Fruit fly (Drosophila melanogaster) whole organism, embryonic: ENCODE measurements around the gene tay.

Experiments used
- Atf-2 ChIP-seq: fragments of 200-800 bp; sonication (Bioruptor generic); optimal IDR thresholded peaks from 2 replicates; lab custom pipeline; 2016; ENCODE audit warnings: missing biosample characterization, missing genetic modification characterization
- Bgb ChIP-seq: fragments of 200-800 bp; sonication (Bioruptor generic); IDR thresholded peaks from 2 replicates; pipeline ENCODE4 v1.3.6; 2022; ENCODE audit warnings: missing biosample characterization, missing genetic modification characterization; ENCODE audit not compliant: partially characterized antibody
- Blimp-1 ChIP-seq: fragments of 200-800 bp; sonication (Bioruptor generic); optimal IDR thresholded peaks from 3 replicates; lab custom pipeline; 2018; ENCODE audit warnings: missing biosample characterization, missing genetic modification characterization, mild to moderate bottlenecking, moderate library complexity, missing genetic modification reagents
- CG10209 ChIP-seq: fragments of 200-800 bp; sonication (Bioruptor generic); optimal IDR thresholded peaks from 3 replicates; lab custom pipeline; 2017; ENCODE audit warnings: missing biosample characterization, mild to moderate bottlenecking, missing genetic modification characterization, missing genetic modification reagents
- CG11696 ChIP-seq: fragments of 200-800 bp; sonication (Bioruptor generic); IDR thresholded peaks from 2 replicates; pipeline ENCODE4 v1.3.6; 2022; ENCODE audit warnings: missing biosample characterization, missing genetic modification characterization
- CG12104 ChIP-seq: fragments of 200-800 bp; sonication (Bioruptor generic); optimal IDR thresholded peaks from 3 replicates; lab custom pipeline; 2016; ENCODE audit warnings: missing biosample characterization, missing genetic modification characterization
- CG12659 ChIP-seq: fragments of 200-800 bp; sonication (Bioruptor generic); optimal IDR thresholded peaks from 3 replicates; lab custom pipeline; 2017; ENCODE audit warnings: mild to moderate bottlenecking, missing biosample characterization, missing genetic modification reagents, missing genetic modification characterization
- CG13287 ChIP-seq: fragments of 200-800 bp; sonication (Bioruptor generic); IDR thresholded peaks from 2 replicates; pipeline ENCODE4 v1.3.6; 2022; ENCODE audit warnings: missing biosample characterization, missing genetic modification characterization; ENCODE audit not compliant: partially characterized antibody
- CG14050 ChIP-seq: fragments of 200-800 bp; sonication (Bioruptor generic); IDR thresholded peaks from 3 replicates; pipeline ENCODE4 v1.3.6; 2022; ENCODE audit warnings: missing biosample characterization, missing genetic modification characterization
- CG16779 ChIP-seq: fragments of 200-800 bp; sonication (Bioruptor generic); IDR thresholded peaks from 2 replicates; pipeline ENCODE4 v1.3.6; 2022; ENCODE audit warnings: missing biosample characterization, missing genetic modification characterization
- CG16815 ChIP-seq: fragments of 200-800 bp; sonication (Bioruptor generic); optimal IDR thresholded peaks from 3 replicates; lab custom pipeline; 2017; ENCODE audit warnings: missing biosample characterization, mild to moderate bottlenecking, missing genetic modification characterization
- CG17359 ChIP-seq: fragments of 200-800 bp; sonication (Bioruptor generic); optimal IDR thresholded peaks from 3 replicates; lab custom pipeline; 2018; ENCODE audit warnings: missing biosample characterization, mild to moderate bottlenecking, missing genetic modification characterization, moderate library complexity
- CG17829 ChIP-seq: fragments of 200-800 bp; optimal IDR thresholded peaks from 2 replicates; lab custom pipeline; 2019; ENCODE audit warnings: missing biosample characterization, mild to moderate bottlenecking, missing genetic modification characterization, moderate library complexity
- CG2712 ChIP-seq: fragments of 200-800 bp; optimal IDR thresholded peaks from 3 replicates; lab custom pipeline; 2019; ENCODE audit warnings: missing biosample characterization, mild to moderate bottlenecking, missing genetic modification characterization, moderate library complexity
- CG42726 ChIP-seq: fragments of 200-800 bp; sonication (Bioruptor generic); IDR thresholded peaks from 2 replicates; pipeline ENCODE4 v1.3.6; 2022; ENCODE audit warnings: missing biosample characterization, missing genetic modification characterization; ENCODE audit not compliant: partially characterized antibody
- CG4424 ChIP-seq: fragments of 200-800 bp; sonication (Bioruptor generic); optimal IDR thresholded peaks from 3 replicates; lab custom pipeline; 2016; ENCODE audit warnings: missing biosample characterization, missing genetic modification characterization
- CG6254 ChIP-seq: fragments of 200-800 bp; sonication (Bioruptor generic); optimal IDR thresholded peaks from 3 replicates; lab custom pipeline; 2017; ENCODE audit warnings: mild to moderate bottlenecking, missing biosample characterization, missing genetic modification reagents, missing genetic modification characterization
- CG7271 ChIP-seq: fragments of 200-800 bp; sonication (Bioruptor generic); optimal IDR thresholded peaks from 2 replicates; lab custom pipeline; 2018; ENCODE audit warnings: missing biosample characterization, mild to moderate bottlenecking, missing genetic modification characterization, moderate library complexity
- CG7357 ChIP-seq: fragments of 200-800 bp; sonication (Bioruptor generic); IDR thresholded peaks from 3 replicates; pipeline ENCODE4 v1.3.6; 2022; ENCODE audit warnings: missing biosample characterization, missing genetic modification characterization
- CG8281 ChIP-seq: fragments of 200-800 bp; sonication (Bioruptor generic); optimal IDR thresholded peaks from 2 replicates; lab custom pipeline; 2018; ENCODE audit warnings: missing biosample characterization, mild to moderate bottlenecking, missing genetic modification characterization, moderate library complexity
- CG8290 ChIP-seq, 3 experiments: fragments of 200-800 bp; sonication (Bioruptor generic); optimal IDR thresholded peaks; 2 replicates each; lab custom pipeline; 2016 to 2019; ENCODE audit warnings: missing biosample characterization in 3 of 3, missing genetic modification characterization in 3 of 3, mild to moderate bottlenecking in 2 of 3, moderate library complexity in 1 of 3
- CG9876 ChIP-seq: fragments of 200-800 bp; sonication (Bioruptor generic); optimal IDR thresholded peaks from 2 replicates; lab custom pipeline; 2016; ENCODE audit warnings: missing biosample characterization, missing genetic modification characterization
- CTCF ChIP-seq: fragments of 200-800 bp; sonication (Bioruptor generic); optimal IDR thresholded peaks from 2 replicates; lab custom pipeline; 2017; ENCODE audit warnings: missing biosample characterization, mild to moderate bottlenecking, missing genetic modification characterization, moderate library complexity
- Dbx ChIP-seq: fragments of 200-800 bp; sonication (Bioruptor generic); IDR thresholded peaks from 3 replicates; pipeline ENCODE4 v1.3.6; 2022; ENCODE audit warnings: missing biosample characterization, missing genetic modification characterization
- Deaf1 ChIP-seq: fragments of 200-800 bp; optimal IDR thresholded peaks from 3 replicates; lab custom pipeline; 2019; ENCODE audit warnings: missing biosample characterization, mild to moderate bottlenecking, missing genetic modification characterization, moderate library complexity
- Dek ChIP-seq: fragments of 200-800 bp; sonication (Bioruptor generic); optimal IDR thresholded peaks from 3 replicates; lab custom pipeline; 2019; ENCODE audit warnings: missing biosample characterization, mild to moderate bottlenecking, missing genetic modification characterization, moderate library complexity
- HHEX ChIP-seq: fragments of 200-800 bp; sonication (Bioruptor generic); optimal IDR thresholded peaks from 3 replicates; lab custom pipeline; 2017; ENCODE audit warnings: missing biosample characterization, mild to moderate bottlenecking, missing genetic modification characterization, missing genetic modification reagents
- MBD-R2 ChIP-seq: fragments of 200-800 bp; sonication (Bioruptor generic); IDR thresholded peaks from 2 replicates; pipeline ENCODE4 v1.3.6; 2022; ENCODE audit warnings: missing biosample characterization, missing genetic modification characterization
- Opbp ChIP-seq: fragments of 200-800 bp; sonication (Bioruptor generic); IDR thresholded peaks from 3 replicates; pipeline ENCODE4 v1.3.6; 2022; ENCODE audit warnings: missing biosample characterization, missing genetic modification characterization; ENCODE audit not compliant: partially characterized antibody
- Optix ChIP-seq: fragments of 200-800 bp; sonication (Bioruptor generic); IDR thresholded peaks from 3 replicates; pipeline ENCODE4 v1.3.6; 2022; ENCODE audit warnings: missing biosample characterization, missing genetic modification characterization
- Ptx1 ChIP-seq: fragments of 200-800 bp; sonication (Bioruptor generic); IDR thresholded peaks from 2 replicates; pipeline ENCODE4 v1.3.6; 2022; ENCODE audit warnings: missing biosample characterization, missing genetic modification characterization
- Sin3A ChIP-seq: fragments of >200 bp; optimal IDR thresholded peaks from 2 replicates; lab custom pipeline; 2018
- Taf1 ChIP-seq: fragments of 200-800 bp; sonication (Bioruptor generic); IDR thresholded peaks from 2 replicates; pipeline ENCODE4 v1.3.6; 2022; ENCODE audit warnings: missing biosample characterization, missing genetic modification characterization
- ap ChIP-seq: fragments of 200-800 bp; sonication (Bioruptor generic); IDR thresholded peaks from 2 replicates; pipeline ENCODE4 v1.3.6; 2022; ENCODE audit warnings: missing biosample characterization, missing genetic modification characterization
- ara ChIP-seq: fragments of 200-800 bp; sonication (Bioruptor generic); IDR thresholded peaks from 2 replicates; pipeline ENCODE4 v1.3.6; 2022; ENCODE audit warnings: missing biosample characterization, missing genetic modification characterization
- az2 ChIP-seq: fragments of 200-800 bp; sonication (Bioruptor generic); optimal IDR thresholded peaks from 3 replicates; lab custom pipeline; 2016; ENCODE audit warnings: missing biosample characterization, missing genetic modification characterization
- fd102C ChIP-seq: fragments of 200-800 bp; sonication (Bioruptor generic); optimal IDR thresholded peaks from 2 replicates; lab custom pipeline; 2018; ENCODE audit warnings: missing biosample characterization, mild to moderate bottlenecking, missing genetic modification characterization, moderate library complexity
- fd64A ChIP-seq: fragments of 200-800 bp; sonication (Bioruptor generic); optimal IDR thresholded peaks from 3 replicates; lab custom pipeline; 2018; ENCODE audit warnings: missing biosample characterization, mild to moderate bottlenecking, missing genetic modification characterization
- fru ChIP-seq: fragments of >200 bp; optimal IDR thresholded peaks from 2 replicates; lab custom pipeline; 2017
- ind ChIP-seq: fragments of 200-800 bp; sonication (Bioruptor generic); optimal IDR thresholded peaks from 3 replicates; lab custom pipeline; 2016; ENCODE audit warnings: missing biosample characterization, missing genetic modification characterization
- inv ChIP-seq: fragments of 200-800 bp; sonication (Bioruptor generic); IDR thresholded peaks from 2 replicates; pipeline ENCODE4 v1.3.6; 2022; ENCODE audit warnings: missing biosample characterization, missing genetic modification characterization; ENCODE audit not compliant: partially characterized antibody
- kni ChIP-seq: fragments of 200-800 bp; sonication (Bioruptor generic); optimal IDR thresholded peaks from 3 replicates; lab custom pipeline; 2017; ENCODE audit warnings: mild to moderate bottlenecking, missing biosample characterization, missing genetic modification reagents, missing genetic modification characterization
- lab ChIP-seq: fragments of 200-800 bp; sonication (Bioruptor generic); optimal IDR thresholded peaks from 3 replicates; lab custom pipeline; 2017; ENCODE audit warnings: missing biosample characterization, missing genetic modification characterization, mild to moderate bottlenecking, moderate library complexity, missing genetic modification reagents
- onecut ChIP-seq: fragments of 200-800 bp; sonication (Bioruptor generic); IDR thresholded peaks from 2 replicates; pipeline ENCODE4 v1.3.6; 2022; ENCODE audit warnings: missing biosample characterization, missing genetic modification characterization
- otp ChIP-seq: fragments of 200-800 bp; sonication (Bioruptor generic); IDR thresholded peaks from 3 replicates; pipeline ENCODE4, ENCODE4 v1.3.6; 2022; ENCODE audit warnings: missing biosample characterization, missing genetic modification characterization
- sc ChIP-seq, 3 experiments: fragments of >200 bp in 2 of 3; fragments of 200-800 bp in 1 of 3; sonication (Bioruptor generic) in 1 of 3; optimal IDR thresholded peaks; 2 replicates in 2 of 3; 3 replicates in 1 of 3; lab custom pipeline; 2017; ENCODE audit warnings: mild to moderate bottlenecking in 1 of 3, missing biosample characterization in 1 of 3, missing genetic modification characterization in 1 of 3, missing genetic modification reagents in 1 of 3
- scrt ChIP-seq: fragments of 200-800 bp; sonication (Bioruptor generic); optimal IDR thresholded peaks from 2 replicates; lab custom pipeline; 2018; ENCODE audit warnings: missing biosample characterization, mild to moderate bottlenecking, missing genetic modification characterization, moderate library complexity
- so ChIP-seq: fragments of 200-800 bp; sonication (Bioruptor generic); IDR thresholded peaks from 3 replicates; pipeline ENCODE4 v1.3.6; 2022; ENCODE audit warnings: missing biosample characterization, missing genetic modification characterization
- tin ChIP-seq: fragments of 200-800 bp; sonication (Bioruptor generic); optimal IDR thresholded peaks from 3 replicates; lab custom pipeline; 2016; ENCODE audit warnings: missing biosample characterization, missing genetic modification characterization
- trem ChIP-seq: fragments of 200-800 bp; optimal IDR thresholded peaks from 3 replicates; lab custom pipeline; 2019; ENCODE audit warnings: missing biosample characterization, mild to moderate bottlenecking, missing genetic modification characterization, moderate library complexity
- wek ChIP-seq: fragments of 200-800 bp; sonication (Bioruptor generic); optimal IDR thresholded peaks from 3 replicates; lab custom pipeline; 2018; ENCODE audit warnings: missing biosample characterization, mild to moderate bottlenecking, missing genetic modification characterization, moderate library complexity

tay gene

dm6 chrX:15844139-15844538 is 43.0 kb downstream of the tay start, which contains the start of the genes ArgRS and CG8578 (continued):
- TF ChIP-seq ap (GFP tag; lab: Robert Waterston, UW) (no peak), otp (GFP tag; lab: Robert Waterston, UW) (no peak), CG4424 (GFP tag; lab: Kevin White, UChicago) (no peak), sc (optimal IDR thresholded peaks at IDR 0.05; lab: Kevin White, UChicago) (no peak), sc (GFP tag; optimal IDR thresholded peaks at IDR 0.05; lab: Kevin White, UChicago) (no peak), fd64A (GFP tag; lab: Kevin White, UChicago) (no peak), Deaf1 (tag; lab: Kevin White, UChicago) (no peak), fru (no peak), Taf1 (GFP tag; lab: Robert Waterston, UW) (peak; percentile 58; the same call in 1 of the 2 replicates), kni (GFP tag; lab: Kevin White, UChicago) (no peak), so (GFP tag; lab: Robert Waterston, UW) (no peak), Blimp-1 (GFP tag; lab: Kevin White, UChicago) (no peak), CG17829 (tag; lab: Kevin White, UChicago) (peak; percentile 74), onecut (GFP tag; lab: Robert Waterston, UW) (peak; percentile 39), CG17359 (no peak), CG7357 (GFP tag; lab: Robert Waterston, UW) (peak; percentile 98), CG6254 (GFP tag; lab: Kevin White, UChicago) (no peak), CG12104 (no peak), wek (GFP tag; lab: Kevin White, UChicago) (no peak), HHEX (GFP tag; lab: Kevin White, UChicago) (no peak), MBD-R2 (GFP tag; lab: Robert Waterston, UW) (peak; percentile 75), az2 (GFP tag; lab: Kevin White, UChicago) (peak; percentile 19), ind (GFP tag; lab: Kevin White, UChicago) (peak; percentile 28), ara (GFP tag; lab: Robert Waterston, UW) (peak; percentile 43; the same call in 1 of the 2 replicates), CG14050 (GFP tag; lab: Robert Waterston, UW) (no peak), Dbx (GFP tag; lab: Robert Waterston, UW) (no peak), CG7271 (tag; lab: Kevin White, UChicago) (no peak), CTCF (peak; percentile 39), CG2712 (tag; lab: Kevin White, UChicago) (peak; percentile 80), CG10209 (GFP tag; lab: Kevin White, UChicago) (peak; percentile 25), tin (GFP tag; lab: Kevin White, UChicago) (peak; percentile 24), Optix (GFP tag; lab: Robert Waterston, UW) (0 out of 3 replicates have a peak, but pooled peaks have one; percentile 27), CG12659 (GFP tag; lab: Kevin White, UChicago) (peak; percentile 70), Sin3A (lab: Kevin White, UChicago) (peak; percentile 96), Opbp (GFP tag; lab: Robert Waterston, UW) (peak; percentile 71; the same call in 2 of the 3 replicates), CG11696 (no peak), CG42726 (GFP tag; lab: Robert Waterston, UW) (no peak), lab (GFP tag; lab: Kevin White, UChicago) (no peak), scrt (GFP tag; lab: Kevin White, UChicago) (no peak), Atf-2 (GFP tag; lab: Kevin White, UChicago) (peak; percentile 6), CG16815 (GFP tag; lab: Kevin White, UChicago) (no peak), inv (peak; percentile 85), CG9876 (GFP tag; lab: Kevin White, UChicago) (peak; percentile 3), fd102C (GFP tag; lab: Kevin White, UChicago) (no peak), CG13287 (peak; percentile 85), CG8281 (tag; lab: Kevin White, UChicago) (no peak), Ptx1 (peak; percentile 86), trem (tag; lab: Kevin White, UChicago) (peak; percentile 40), CG16779 (no peak), Bgb (GFP tag; lab: Robert Waterston, UW) (peak; percentile 71), Dek (no peak), CG8290 (GFP tag; optimal IDR thresholded peaks at IDR 0.05; lab: Kevin White, UChicago) (peak; percentile 84), CG8290 (tag; optimal IDR thresholded peaks at IDR 0.05; lab: Kevin White, UChicago) (no peak)
